Worm (Caenorhabditis elegans) whole organism, L4 larva: ENCODE data around the gene dmsr-4.
A peak's percentile ranks its signal among the peaks of the same experiment; 100 is the strongest.
"Not testable (repeated sequence)": the region's sequence is repeated elsewhere in the genome, so short reads cannot be mapped to it uniquely, and the experiment has no call there.

ENCODE experiments used
- aha-1 ChIP-seq: fragments of 150-350 bp; peaks from one replicate; lab custom pipeline; 2014; ENCODE audit warnings: missing biosample characterization, missing genetic modification characterization
- arid-1 ChIP-seq: fragments of 200-800 bp; sonication (Bioruptor generic); conservative IDR thresholded peaks from 2 replicates; pipeline ENCODE4 v1.3.6; 2022; ENCODE audit warnings: missing genetic modification reagents, missing genetic modification characterization, missing compliant biosample characterization
- ces-1 ChIP-seq: fragments of 150-350 bp; sonication (generic microtip); optimal IDR thresholded peaks from 4 replicates; lab custom pipeline; 2014; ENCODE audit warnings: missing biosample characterization, missing genetic modification reagents, missing genetic modification characterization
- cey-2 ChIP-seq: sonication (generic microtip); optimal IDR thresholded peaks from 3 replicates; lab custom pipeline; 2017; ENCODE audit warnings: missing genetic modification characterization, mild to moderate bottlenecking, missing compliant biosample characterization, antibody characterized with exemption, borderline replicate concordance; ENCODE audit not compliant: insufficient read depth
- daf-12 ChIP-seq: fragments of 150-350 bp; optimal IDR thresholded peaks from 2 replicates; lab custom pipeline; 2014; ENCODE audit warnings: missing biosample characterization, missing genetic modification reagents, missing genetic modification characterization
- daf-16 ChIP-seq, 3 experiments: sonication (generic microtip); optimal IDR thresholded peaks; 2 replicates each; lab custom pipeline; 2016 to 2017; ENCODE audit warnings: missing genetic modification characterization in 3 of 3, missing genetic modification reagents in 3 of 3, mild to moderate bottlenecking in 2 of 3, missing compliant biosample characterization in 2 of 3, missing biosample characterization in 1 of 3, moderate library complexity in 1 of 3
- daf-19 ChIP-seq: fragments of 200-800 bp; sonication (Bioruptor generic); conservative IDR thresholded peaks from 2 replicates; pipeline ENCODE4 v1.3.6; 2022; ENCODE audit warnings: missing genetic modification characterization, missing compliant biosample characterization
- dpl-1 ChIP-seq: fragments of 150-350 bp; optimal IDR thresholded peaks from 2 replicates; lab custom pipeline; 2014; ENCODE audit warnings: missing biosample characterization, missing genetic modification reagents, missing genetic modification characterization
- gei-8 ChIP-seq: fragments of 200-800 bp; sonication (Bioruptor generic); optimal IDR thresholded peaks from 2 replicates; lab custom pipeline; 2018; ENCODE audit warnings: mild to moderate bottlenecking, missing genetic modification characterization, missing compliant biosample characterization
- hlh-11 ChIP-seq: fragments of 200-800 bp; sonication (Bioruptor generic); optimal IDR thresholded peaks from 2 replicates; lab custom pipeline; 2018; ENCODE audit warnings: mild to moderate bottlenecking, missing genetic modification characterization, missing compliant biosample characterization
- hlh-30 ChIP-seq: sonication (generic microtip); optimal IDR thresholded peaks from 2 replicates; lab custom pipeline; 2017; ENCODE audit warnings: antibody characterized with exemption, mild to moderate bottlenecking, missing genetic modification characterization, missing compliant biosample characterization; ENCODE audit not compliant: insufficient read depth
- lin-38 ChIP-seq: fragments of 200-800 bp; sonication (Bioruptor generic); IDR thresholded peaks from 2 replicates; pipeline ENCODE4 v1.3.6; 2022; ENCODE audit warnings: missing genetic modification reagents, missing genetic modification characterization, missing compliant biosample characterization
- mdl-1 ChIP-seq, 2 experiments: fragments of 150-350 bp in 1 of 2; sonication (generic microtip) in 1 of 2; optimal IDR thresholded peaks; 2 replicates each; lab custom pipeline; 2014 to 2017; ENCODE audit warnings: missing biosample characterization in 2 of 2, missing genetic modification characterization in 2 of 2
- mxl-3 ChIP-seq: fragments of 200-800 bp; sonication (Bioruptor generic); optimal IDR thresholded peaks from 2 replicates; lab custom pipeline; 2018; ENCODE audit warnings: mild to moderate bottlenecking, missing genetic modification characterization, missing compliant biosample characterization
- nhr-102 ChIP-seq: sonication (generic microtip); optimal IDR thresholded peaks from 2 replicates; lab custom pipeline; 2016; ENCODE audit warnings: mild to moderate bottlenecking, missing genetic modification characterization, moderate library complexity, missing compliant biosample characterization
- nhr-11 ChIP-seq: fragments of 150-350 bp; optimal IDR thresholded peaks from 2 replicates; lab custom pipeline; 2014; ENCODE audit warnings: missing biosample characterization, missing genetic modification characterization
- nhr-237 ChIP-seq: sonication (generic microtip); optimal IDR thresholded peaks from 2 replicates; lab custom pipeline; 2017; ENCODE audit warnings: missing biosample characterization, missing genetic modification characterization
- nhr-25 ChIP-seq: sonication (generic microtip); optimal IDR thresholded peaks from 2 replicates; lab custom pipeline; 2017; ENCODE audit warnings: missing genetic modification characterization, mild to moderate bottlenecking, missing compliant biosample characterization, antibody characterized with exemption, moderate library complexity, borderline replicate concordance; ENCODE audit not compliant: insufficient read depth
- nhr-28 ChIP-seq: fragments of 150-350 bp; optimal IDR thresholded peaks from 2 replicates; lab custom pipeline; 2014; ENCODE audit warnings: missing biosample characterization, missing genetic modification characterization
- nhr-48 ChIP-seq: sonication (generic microtip); optimal IDR thresholded peaks from 2 replicates; lab custom pipeline; 2016; ENCODE audit warnings: mild to moderate bottlenecking, missing genetic modification characterization, missing compliant biosample characterization
- pqm-1 ChIP-seq: sonication (generic microtip); optimal IDR thresholded peaks from 2 replicates; lab custom pipeline; 2017; ENCODE audit warnings: missing biosample characterization, missing genetic modification characterization
- set-16 ChIP-seq: fragments of 200-800 bp; sonication (Bioruptor generic); IDR thresholded peaks from 2 replicates; pipeline ENCODE4 v1.3.6; 2022; ENCODE audit warnings: missing genetic modification reagents, missing genetic modification characterization, missing compliant biosample characterization
- snpc-4 ChIP-seq: fragments of 150-350 bp; optimal IDR thresholded peaks from 2 replicates; lab custom pipeline; 2014; ENCODE audit warnings: missing biosample characterization, missing genetic modification characterization
- spr-3 ChIP-seq: fragments of 200-800 bp; sonication (Bioruptor generic); optimal IDR thresholded peaks from 2 replicates; lab custom pipeline; 2018; ENCODE audit warnings: mild to moderate bottlenecking, missing genetic modification characterization, missing compliant biosample characterization
- unc-130 ChIP-seq: sonication (generic microtip); optimal IDR thresholded peaks from 2 replicates; lab custom pipeline; 2016; ENCODE audit warnings: missing genetic modification reagents, missing genetic modification characterization, missing compliant biosample characterization
- unc-62 ChIP-seq, 3 experiments: fragments of 150-350 bp in 1 of 3; sonication (generic microtip); optimal IDR thresholded peaks in 2 of 3; peaks in 1 of 3; 1 replicate in 1 of 3; 2 replicates in 2 of 3; lab custom pipeline; 2014 to 2017; ENCODE audit warnings: missing biosample characterization in 3 of 3, missing genetic modification characterization in 3 of 3, missing genetic modification reagents in 3 of 3, missing genotype in 1 of 3
- zfp-3 ChIP-seq: fragments of 200-800 bp; sonication (Bioruptor generic); conservative IDR thresholded peaks from 2 replicates; pipeline ENCODE4 v1.3.6; 2022; ENCODE audit warnings: missing genetic modification reagents, missing genetic modification characterization, missing compliant biosample characterization
- ztf-7 ChIP-seq: fragments of 150-350 bp; optimal IDR thresholded peaks from 2 replicates; lab custom pipeline; 2014; ENCODE audit warnings: missing biosample characterization, missing genetic modification characterization

dmsr-4 gene

DNA sequence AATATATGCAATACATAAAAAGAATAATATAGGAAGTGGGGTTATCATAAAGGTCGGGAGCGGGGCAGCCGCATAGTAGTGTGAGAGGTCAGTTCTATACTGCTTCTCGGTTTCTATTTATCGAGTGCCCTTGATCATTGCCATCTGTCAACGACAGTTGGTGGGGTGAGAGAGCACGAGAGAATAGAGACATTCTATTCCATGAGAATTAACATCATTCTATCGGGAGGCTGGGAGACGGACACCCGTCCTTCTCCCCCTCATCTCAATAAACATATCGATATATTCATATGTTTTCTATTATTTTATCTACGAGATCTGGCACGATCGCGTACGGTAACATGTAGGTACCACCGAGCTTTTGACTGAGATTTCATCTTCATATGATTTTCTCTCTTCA is 44.8 kb downstream of the dmsr-4 start, which contains the start of gene mps-2:
TSS of gene mps-2 (minus strand) at position 101 of the 400 bp plus-strand sequence.
- TF ChIP-seq daf-12, nhr-11, hlh-11 (tag; lab: Kevin White, UChicago): not testable (repeated sequence)

ce11 chrII:307154-307553 is 49.7 kb downstream of the dmsr-4 start, which contains the start of gene K01A2.4:
K01A2.4 (plus strand) TSS chrII:307454.
- TF ChIP-seq nhr-25: no peak
- peak; percentile 62 for TF ChIP-seq aha-1
- TF ChIP-seq arid-1 (GFP tag; lab: Robert Waterston, UW): no peak
- TF ChIP-seq lin-38 (GFP tag; lab: Robert Waterston, UW): no peak
- no peak for TF ChIP-seq ces-1 (GFP tag; lab: Kevin White, UChicago)
- no peak for TF ChIP-seq mxl-3
- TF ChIP-seq spr-3: no peak
- TF ChIP-seq dpl-1 (GFP tag; lab: Kevin White, UChicago): no peak
- TF ChIP-seq nhr-102 (tag; lab: Kevin White, UChicago): no peak

DNA sequence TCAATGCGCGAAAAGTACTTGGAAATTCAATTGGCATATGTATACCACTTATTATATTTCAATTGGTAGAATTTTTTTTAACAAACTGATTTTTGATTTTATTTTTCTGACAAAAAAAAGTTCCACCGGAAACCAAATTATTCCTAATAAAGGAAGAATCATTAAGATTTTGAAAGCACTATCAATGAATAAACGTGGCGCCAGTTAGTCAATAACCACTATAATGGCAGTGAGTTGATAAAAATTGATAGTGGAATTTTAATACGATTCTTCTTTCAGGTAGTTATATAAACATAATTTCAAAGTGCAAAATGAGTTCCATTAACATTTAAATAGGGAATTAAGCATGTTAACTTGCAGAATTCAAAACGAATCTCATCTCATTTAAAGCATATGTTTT is 51.2 kb downstream of the dmsr-4 start, which contains the start of gene col-69:
TSS of gene col-69 (minus strand) at position 101 of the 400 bp plus-strand sequence.
- no peak for TF ChIP-seq ces-1 (GFP tag; lab: Kevin White, UChicago)
- TF ChIP-seq pqm-1 (tag; lab: Kevin White, UChicago): peak; percentile 22
- TF ChIP-seq gei-8 (GFP tag; lab: Kevin White, UChicago): no peak
- TF ChIP-seq nhr-28 (tag; lab: Kevin White, UChicago): peak; percentile 8
- TF ChIP-seq daf-16 (GFP tag; optimal IDR thresholded peaks at IDR 0.05; lab: Kevin White, UChicago): no peak
- peak; percentile 13 for TF ChIP-seq daf-16 (tag; optimal IDR thresholded peaks at IDR 0.05; lab: Kevin White, UChicago)
- TF ChIP-seq, all 104 proteins: peak for 3

ce11 chrII:303927-304711 is 52.8 kb downstream of the dmsr-4 start:
- TF ChIP-seq aha-1: peak; percentile 92
- peak; percentile 83 for TF ChIP-seq set-16 (GFP tag; lab: Robert Waterston, UW)
- TF ChIP-seq daf-19 (GFP tag; lab: Robert Waterston, UW): no peak

- peak; percentile 66 for TF ChIP-seq nhr-28 (tag; lab: Kevin White, UChicago)
- no peak for TF ChIP-seq nhr-237 (tag; lab: Kevin White, UChicago)
- peak; percentile 35 for TF ChIP-seq mxl-3
- peak; percentile 10 for TF ChIP-seq nhr-48 (tag; lab: Kevin White, UChicago)
- no peak for TF ChIP-seq unc-130 (GFP tag; lab: Kevin White, UChicago)
- no peak for TF ChIP-seq ztf-7 (tag; lab: Kevin White, UChicago)
- no peak for TF ChIP-seq snpc-4 (tag; lab: Kevin White, UChicago)
- TF ChIP-seq hlh-11 (tag; lab: Kevin White, UChicago): peak; percentile 34
- peak in 1 of 2 experiments; percentile 23 for TF ChIP-seq mdl-1 (tag; optimal IDR thresholded peaks at IDR 0.05; lab: Kevin White, UChicago)
- TF ChIP-seq cey-2 (tag; lab: Kevin White, UChicago): peak; percentile 31
- peak in 1 of 2 experiments; percentile 96 for TF ChIP-seq unc-62 (GFP tag; optimal IDR thresholded peaks at IDR 0.05 in 1 of 2; lab: Kevin White, UChicago)
- TF ChIP-seq unc-62 (tag; optimal IDR thresholded peaks at IDR 0.05; lab: Kevin White, UChicago): no peak
- no peak for TF ChIP-seq zfp-3 (GFP tag; lab: Robert Waterston, UW)
- peak; percentile 58 for TF ChIP-seq hlh-30 (tag; lab: Kevin White, UChicago)
- TF ChIP-seq nhr-25: peak; percentile 57
- TF ChIP-seq nhr-11 (tag; lab: Kevin White, UChicago): no peak
- TF ChIP-seq, all 104 proteins: peak for 9
These were observed 55.7 kb downstream of the dmsr-4 start, which contains the start of gene K01A2.5 for ce11 chrII:300977-301772. K01A2.5 (plus strand) TSS chrII:301273.
